Fruit fly (Drosophila melanogaster) whole organism, prepupa: ENCODE data around the gene Ire1.

Experiments used
- Blimp-1 ChIP-seq: fragments of 200-800 bp; sonication (Bioruptor generic); optimal IDR thresholded peaks from 3 replicates; lab custom pipeline; 2017; ENCODE audit warnings: missing biosample characterization, missing genetic modification characterization, mild to moderate bottlenecking, moderate library complexity, missing genetic modification reagents
- CG10631 ChIP-seq: fragments of 200-800 bp; sonication (Bioruptor generic); optimal IDR thresholded peaks from 2 replicates; lab custom pipeline; 2016; ENCODE audit warnings: missing biosample characterization, missing genetic modification characterization
- CG10669 ChIP-seq: fragments of 200-800 bp; sonication (Bioruptor generic); optimal IDR thresholded peaks from 3 replicates; lab custom pipeline; 2018; ENCODE audit warnings: missing biosample characterization, mild to moderate bottlenecking, missing genetic modification characterization, moderate library complexity
- CG11762 ChIP-seq: fragments of 200-800 bp; sonication (Bioruptor generic); optimal IDR thresholded peaks from 3 replicates; lab custom pipeline; 2016; ENCODE audit warnings: missing biosample characterization, missing genetic modification characterization; ENCODE audit not compliant: insufficient read depth
- CG11902 ChIP-seq: fragments of 200-800 bp; sonication (Bioruptor generic); optimal IDR thresholded peaks from 3 replicates; lab custom pipeline; 2016; ENCODE audit warnings: missing biosample characterization, missing genetic modification characterization
- CG1621 ChIP-seq: fragments of 200-800 bp; sonication (Bioruptor generic); optimal IDR thresholded peaks from 3 replicates; lab custom pipeline; 2018; ENCODE audit warnings: missing biosample characterization, mild to moderate bottlenecking, missing genetic modification characterization
- CG16779 ChIP-seq: fragments of 200-800 bp; sonication (Bioruptor generic); optimal IDR thresholded peaks from 3 replicates; lab custom pipeline; 2017; ENCODE audit warnings: missing biosample characterization, mild to moderate bottlenecking, missing genetic modification characterization
- CG3032 ChIP-seq: fragments of 200-800 bp; optimal IDR thresholded peaks from 2 replicates; lab custom pipeline; 2019; ENCODE audit warnings: missing biosample characterization, mild to moderate bottlenecking, missing genetic modification characterization, moderate library complexity
- CG32006 ChIP-seq: fragments of 200-800 bp; sonication (Bioruptor generic); optimal IDR thresholded peaks from 3 replicates; lab custom pipeline; 2017; ENCODE audit warnings: missing biosample characterization, mild to moderate bottlenecking, missing genetic modification characterization
- CG34406 ChIP-seq: fragments of 200-800 bp; sonication (Bioruptor generic); optimal IDR thresholded peaks from 3 replicates; lab custom pipeline; 2016; ENCODE audit warnings: missing biosample characterization, missing genetic modification characterization
- CG3919 ChIP-seq: fragments of 200-800 bp; sonication (Bioruptor generic); optimal IDR thresholded peaks from 3 replicates; lab custom pipeline; 2016; ENCODE audit warnings: missing biosample characterization, missing genetic modification characterization
- CG4318 ChIP-seq: fragments of 200-800 bp; sonication (Bioruptor generic); optimal IDR thresholded peaks from 3 replicates; lab custom pipeline; 2017; ENCODE audit warnings: missing biosample characterization, mild to moderate bottlenecking, missing genetic modification characterization
- CG6163 ChIP-seq: fragments of 200-800 bp; sonication (Bioruptor generic); IDR thresholded peaks from 3 replicates; pipeline ENCODE4 v1.3.6; 2022; ENCODE audit warnings: missing biosample characterization, missing genetic modification characterization
- CG6276 ChIP-seq: fragments of 200-800 bp; sonication (Bioruptor generic); optimal IDR thresholded peaks from 2 replicates; lab custom pipeline; 2017; ENCODE audit warnings: missing biosample characterization, mild to moderate bottlenecking, missing genetic modification characterization
- CG6792 ChIP-seq: fragments of 200-800 bp; sonication (Bioruptor generic); optimal IDR thresholded peaks from 3 replicates; lab custom pipeline; 2016; ENCODE audit warnings: missing biosample characterization, missing genetic modification characterization
- CG6808 ChIP-seq: fragments of 200-800 bp; sonication (Bioruptor generic); optimal IDR thresholded peaks from 3 replicates; lab custom pipeline; 2017; ENCODE audit warnings: missing biosample characterization, missing genetic modification characterization, mild to moderate bottlenecking, moderate library complexity, missing genetic modification reagents
- CG6854 ChIP-seq: fragments of 200-800 bp; sonication (Bioruptor generic); optimal IDR thresholded peaks from 2 replicates; lab custom pipeline; 2017; ENCODE audit warnings: missing biosample characterization, mild to moderate bottlenecking, missing genetic modification characterization
- CG7368 ChIP-seq: fragments of 200-800 bp; sonication (Bioruptor generic); optimal IDR thresholded peaks from 3 replicates; lab custom pipeline; 2016; ENCODE audit warnings: missing biosample characterization, missing genetic modification characterization
- CG8119 ChIP-seq: fragments of 200-800 bp; sonication (Bioruptor generic); IDR thresholded peaks from 3 replicates; pipeline ENCODE4 v1.3.6; 2022; ENCODE audit warnings: missing biosample characterization, missing genetic modification characterization
- CG8319 ChIP-seq: fragments of 200-800 bp; sonication (Bioruptor generic); optimal IDR thresholded peaks from 3 replicates; lab custom pipeline; 2016; ENCODE audit warnings: missing biosample characterization, missing genetic modification characterization
- Eip75B ChIP-seq: fragments of 200-800 bp; sonication (Bioruptor generic); optimal IDR thresholded peaks from 3 replicates; lab custom pipeline; 2016; ENCODE audit warnings: missing biosample characterization, missing genetic modification characterization
- Eip78C ChIP-seq: fragments of 200-800 bp; sonication (Bioruptor generic); peaks from one replicate; lab custom pipeline; 2016; ENCODE audit warnings: missing biosample characterization, missing genetic modification characterization
- Eip93F ChIP-seq: fragments of 200-800 bp; sonication (Bioruptor generic); optimal IDR thresholded peaks from 2 replicates; lab custom pipeline; 2016; ENCODE audit warnings: missing biosample characterization, mild to moderate bottlenecking, missing genetic modification characterization
- Ets21C ChIP-seq: fragments of 200-800 bp; sonication (Bioruptor generic); optimal IDR thresholded peaks from 3 replicates; lab custom pipeline; 2016; ENCODE audit warnings: missing biosample characterization, missing genetic modification characterization
- Ets96B ChIP-seq: fragments of 200-800 bp; optimal IDR thresholded peaks from 2 replicates; lab custom pipeline; 2019; ENCODE audit warnings: missing biosample characterization, mild to moderate bottlenecking, missing genetic modification characterization, moderate library complexity
- Gug ChIP-seq: fragments of 200-800 bp; sonication (Bioruptor generic); IDR thresholded peaks from 2 replicates; pipeline ENCODE4 v1.3.6; 2022; ENCODE audit warnings: missing biosample characterization, missing genetic modification characterization
- Hr38 ChIP-seq: sonication (Bioruptor generic); optimal IDR thresholded peaks from 2 replicates; lab custom pipeline; 2016; ENCODE audit warnings: missing biosample characterization, missing genetic modification characterization
- Hr39 ChIP-seq: fragments of 200-800 bp; sonication (Bioruptor generic); optimal IDR thresholded peaks from 2 replicates; lab custom pipeline; 2016; ENCODE audit warnings: missing biosample characterization, missing genetic modification characterization
- Hr4 ChIP-seq: fragments of 200-800 bp; sonication (Bioruptor generic); optimal IDR thresholded peaks from 3 replicates; lab custom pipeline; 2016; ENCODE audit warnings: missing biosample characterization, missing genetic modification characterization
- Lpt ChIP-seq: fragments of 200-800 bp; sonication (Bioruptor generic); optimal IDR thresholded peaks from 3 replicates; lab custom pipeline; 2016; ENCODE audit warnings: missing biosample characterization, missing genetic modification characterization
- Met ChIP-seq: fragments of 200-800 bp; sonication (Bioruptor generic); optimal IDR thresholded peaks from 3 replicates; lab custom pipeline; 2016; ENCODE audit warnings: missing biosample characterization, missing genetic modification characterization
- Sox102F ChIP-seq: fragments of 200-800 bp; sonication (Bioruptor generic); optimal IDR thresholded peaks from 2 replicates; lab custom pipeline; 2016; ENCODE audit warnings: missing biosample characterization, mild to moderate bottlenecking, missing genetic modification characterization
- Sox14 ChIP-seq: fragments of 200-800 bp; sonication (Bioruptor generic); optimal IDR thresholded peaks from 3 replicates; lab custom pipeline; 2016; ENCODE audit warnings: missing biosample characterization, missing genetic modification characterization
- Sox15 ChIP-seq: fragments of 200-800 bp; sonication (Bioruptor generic); optimal IDR thresholded peaks from 3 replicates; lab custom pipeline; 2016; ENCODE audit warnings: missing biosample characterization, missing genetic modification characterization
- achi ChIP-seq: fragments of 200-800 bp; sonication (Bioruptor generic); optimal IDR thresholded peaks from 3 replicates; lab custom pipeline; 2016; ENCODE audit warnings: missing biosample characterization, missing genetic modification characterization
- acj6 ChIP-seq: fragments of 200-800 bp; sonication (Bioruptor generic); optimal IDR thresholded peaks from 3 replicates; lab custom pipeline; 2016; ENCODE audit warnings: missing biosample characterization, missing genetic modification characterization
- cyc ChIP-seq: fragments of 200-800 bp; sonication (Bioruptor generic); optimal IDR thresholded peaks from 3 replicates; lab custom pipeline; 2016; ENCODE audit warnings: missing biosample characterization, missing genetic modification characterization
- dac ChIP-seq: fragments of 200-800 bp; sonication (Bioruptor generic); optimal IDR thresholded peaks from 2 replicates; lab custom pipeline; 2017; ENCODE audit warnings: missing biosample characterization, mild to moderate bottlenecking, missing genetic modification characterization
- dsx ChIP-seq: fragments of 200-800 bp; optimal IDR thresholded peaks from 3 replicates; lab custom pipeline; 2019; ENCODE audit warnings: missing biosample characterization, mild to moderate bottlenecking, missing genetic modification characterization, moderate library complexity; ENCODE audit not compliant: poor library complexity, severe bottlenecking
- eg ChIP-seq: fragments of 200-800 bp; sonication (Bioruptor generic); IDR thresholded peaks from 3 replicates; pipeline ENCODE4 v1.3.6; 2022; ENCODE audit warnings: missing biosample characterization, missing genetic modification characterization
- fd59A ChIP-seq: fragments of 200-800 bp; sonication (Bioruptor generic); optimal IDR thresholded peaks from 2 replicates; lab custom pipeline; 2017; ENCODE audit warnings: missing biosample characterization, mild to moderate bottlenecking, missing genetic modification characterization, missing genetic modification reagents
- fkh ChIP-seq: fragments of 200-800 bp; sonication (Bioruptor generic); optimal IDR thresholded peaks from 3 replicates; lab custom pipeline; 2017; ENCODE audit warnings: missing biosample characterization, mild to moderate bottlenecking, missing genetic modification characterization, moderate library complexity
- lz ChIP-seq: fragments of 200-800 bp; sonication (Bioruptor generic); optimal IDR thresholded peaks from 3 replicates; lab custom pipeline; 2016; ENCODE audit warnings: missing biosample characterization, missing genetic modification characterization
- pdm3 ChIP-seq: fragments of 200-800 bp; sonication (Bioruptor generic); optimal IDR thresholded peaks from 3 replicates; lab custom pipeline; 2016; ENCODE audit warnings: missing biosample characterization, missing genetic modification characterization
- salr ChIP-seq, 2 experiments: fragments of 200-800 bp; sonication (Bioruptor generic); optimal IDR thresholded peaks; 3 replicates each; lab custom pipeline; 2016 to 2018; ENCODE audit warnings: missing biosample characterization in 2 of 2, missing genetic modification characterization in 2 of 2, mild to moderate bottlenecking in 1 of 2
- svp ChIP-seq: fragments of 200-800 bp; sonication (Bioruptor generic); peaks from one replicate; lab custom pipeline; 2016; ENCODE audit warnings: missing biosample characterization, missing genetic modification characterization
- topi ChIP-seq: fragments of 200-800 bp; sonication (Bioruptor generic); optimal IDR thresholded peaks from 3 replicates; lab custom pipeline; 2016; ENCODE audit warnings: missing biosample characterization, missing genetic modification characterization

Ire1 gene

dm6 chr3R:19888156-19888784 lies 27.2 kb upstream of the Ire1 start, which contains the start of gene ninaE:
Gene ninaE, minus strand, starts transcription at chr3R:19888206.
- TF ChIP-seq CG8319 (GFP tag; lab: Kevin White, UChicago): no peak
- TF ChIP-seq Sox102F (GFP tag; lab: Kevin White, UChicago): no peak
- TF ChIP-seq CG10631 (GFP tag; lab: Kevin White, UChicago): no peak
- no peak for TF ChIP-seq eg (GFP tag; lab: Robert Waterston, UW)
- TF ChIP-seq CG11762 (GFP tag; lab: Kevin White, UChicago): no peak
- no peak for TF ChIP-seq CG11902 (GFP tag; lab: Kevin White, UChicago)
- no peak for TF ChIP-seq CG1621 (tag; lab: Kevin White, UChicago)
- TF ChIP-seq CG10669 (GFP tag; lab: Kevin White, UChicago): no peak
- TF ChIP-seq CG8119 (GFP tag; lab: Robert Waterston, UW): no peak
- TF ChIP-seq Lpt (GFP tag; lab: Kevin White, UChicago): no peak
- no peak for TF ChIP-seq Ets96B (tag; lab: Kevin White, UChicago)
- TF ChIP-seq CG6808: no peak
- TF ChIP-seq Sox14 (GFP tag; lab: Kevin White, UChicago): no peak
- TF ChIP-seq Eip93F (GFP tag; lab: Kevin White, UChicago): no peak
- no peak for TF ChIP-seq CG6854
- TF ChIP-seq cyc (GFP tag; lab: Kevin White, UChicago): no peak
- TF ChIP-seq achi (GFP tag; lab: Kevin White, UChicago): no peak

- TF ChIP-seq salr (GFP tag; optimal IDR thresholded peaks at IDR 0.05; lab: Kevin White, UChicago): no peak
- no peak for TF ChIP-seq CG6792
- no peak for TF ChIP-seq CG4318 (GFP tag; lab: Kevin White, UChicago)
- no peak for TF ChIP-seq Hr39
- TF ChIP-seq CG6163 (GFP tag; lab: Robert Waterston, UW): peak; percentile 31; the same call in 1 of the 3 replicates
- no peak for TF ChIP-seq CG16779
- no peak for TF ChIP-seq Sox102F (GFP tag; lab: Kevin White, UChicago)
- peak; percentile 85 for TF ChIP-seq Eip78C
- TF ChIP-seq Ets96B (tag; lab: Kevin White, UChicago): peak; percentile 18
- TF ChIP-seq Blimp-1: no peak
- TF ChIP-seq CG6276 (GFP tag; lab: Kevin White, UChicago): no peak
- no peak for TF ChIP-seq Hr38 (GFP tag; lab: Kevin White, UChicago)
- no peak for TF ChIP-seq CG11902 (GFP tag; lab: Kevin White, UChicago)
- peak; percentile 25 for TF ChIP-seq topi
- TF ChIP-seq Hr4 (GFP tag; lab: Kevin White, UChicago): peak; percentile 7
- no peak for TF ChIP-seq CG10669 (GFP tag; lab: Kevin White, UChicago)
- TF ChIP-seq CG1621 (tag; lab: Kevin White, UChicago): no peak
- no peak for TF ChIP-seq Sox15 (GFP tag; lab: Kevin White, UChicago)
- TF ChIP-seq lz (GFP tag; lab: Kevin White, UChicago): peak; percentile 27
- peak; percentile 5 for TF ChIP-seq CG7368 (GFP tag; lab: Kevin White, UChicago)
- TF ChIP-seq CG8119 (GFP tag; lab: Robert Waterston, UW): peak; percentile 33; the same call in 1 of the 3 replicates
- TF ChIP-seq CG6854: peak; percentile 38
- no peak for TF ChIP-seq Gug (GFP tag; lab: Robert Waterston, UW)
- no peak for TF ChIP-seq Met (GFP tag; lab: Kevin White, UChicago)
- peak; percentile 39 for TF ChIP-seq Sox14 (GFP tag; lab: Kevin White, UChicago)
- TF ChIP-seq dac (GFP tag; lab: Kevin White, UChicago): no peak
- TF ChIP-seq CG32006 (GFP tag; lab: Kevin White, UChicago): peak; percentile 36
- peak; percentile 50; the same call in 1 of the 3 replicates for TF ChIP-seq eg (GFP tag; lab: Robert Waterston, UW)
- TF ChIP-seq CG6808: peak; percentile 38
- no peak for TF ChIP-seq CG34406 (GFP tag; lab: Kevin White, UChicago)
- no peak for TF ChIP-seq CG3032 (tag; lab: Kevin White, UChicago)
- TF ChIP-seq fd59A (GFP tag; lab: Kevin White, UChicago): no peak
- no peak for TF ChIP-seq acj6 (GFP tag; lab: Kevin White, UChicago)
- TF ChIP-seq svp (GFP tag; lab: Kevin White, UChicago): no peak
- no peak for TF ChIP-seq dsx
- no peak for TF ChIP-seq CG11762 (GFP tag; lab: Kevin White, UChicago)
- no peak for TF ChIP-seq pdm3 (GFP tag; lab: Kevin White, UChicago)
- no peak for TF ChIP-seq Ets21C
- peak; percentile 10 for TF ChIP-seq fkh (GFP tag; lab: Kevin White, UChicago)
- TF ChIP-seq Eip75B (GFP tag; lab: Kevin White, UChicago): no peak
- TF ChIP-seq CG3919 (GFP tag; lab: Kevin White, UChicago): no peak
- TF ChIP-seq Lpt (GFP tag; lab: Kevin White, UChicago): no peak
These were observed 19.4 kb upstream of the Ire1 start for dm6 chr3R:19880431-19880939.
